Fruit fly (Drosophila melanogaster) whole organism, embryonic: ENCODE data around the gene GCC88.

Experiments
- Asciz ChIP-seq: fragments of 200-800 bp; sonication (Bioruptor generic); optimal IDR thresholded peaks from 2 replicates; lab custom pipeline; 2017; ENCODE audit warnings: missing biosample characterization, mild to moderate bottlenecking, missing genetic modification characterization, missing genetic modification reagents
- B-H1 ChIP-seq: fragments of 200-800 bp; sonication (Bioruptor generic); IDR thresholded peaks from 3 replicates; pipeline ENCODE4 v1.3.6; 2022; ENCODE audit warnings: missing biosample characterization, missing genetic modification characterization
- Blimp-1 ChIP-seq: fragments of 200-800 bp; sonication (Bioruptor generic); optimal IDR thresholded peaks from 3 replicates; lab custom pipeline; 2018; ENCODE audit warnings: missing biosample characterization, missing genetic modification characterization, mild to moderate bottlenecking, moderate library complexity, missing genetic modification reagents
- CG10147 ChIP-seq: fragments of 200-800 bp; sonication (Bioruptor generic); optimal IDR thresholded peaks from 2 replicates; lab custom pipeline; 2019; ENCODE audit warnings: missing biosample characterization, mild to moderate bottlenecking, missing genetic modification characterization, moderate library complexity
- CG10462 ChIP-seq: fragments of 200-800 bp; sonication (Bioruptor generic); optimal IDR thresholded peaks from 2 replicates; lab custom pipeline; 2016; ENCODE audit warnings: missing biosample characterization, missing genetic modification characterization
- CG10543 ChIP-seq: fragments of 200-800 bp; sonication (Bioruptor generic); optimal IDR thresholded peaks from 3 replicates; lab custom pipeline; 2017; ENCODE audit warnings: missing biosample characterization, mild to moderate bottlenecking, missing genetic modification characterization, moderate library complexity
- CG10654 ChIP-seq: fragments of 200-800 bp; sonication (Bioruptor generic); optimal IDR thresholded peaks from 2 replicates; lab custom pipeline; 2016; ENCODE audit warnings: missing biosample characterization, missing genetic modification characterization
- CG10959 ChIP-seq: fragments of 200-800 bp; sonication (Bioruptor generic); IDR thresholded peaks from 2 replicates; pipeline ENCODE4 v1.3.6; 2022; ENCODE audit warnings: missing biosample characterization, missing genetic modification characterization
- CG10979 ChIP-seq: fragments of 200-800 bp; sonication (Bioruptor generic); optimal IDR thresholded peaks from 2 replicates; lab custom pipeline; 2018; ENCODE audit warnings: missing biosample characterization, mild to moderate bottlenecking, missing genetic modification characterization, moderate library complexity
- CG11504 ChIP-seq: fragments of 200-800 bp; sonication (Bioruptor generic); optimal IDR thresholded peaks from 3 replicates; lab custom pipeline; 2019; ENCODE audit warnings: missing biosample characterization, mild to moderate bottlenecking, missing genetic modification characterization, moderate library complexity
- CG11560 ChIP-seq: fragments of 200-800 bp; sonication (Bioruptor generic); IDR thresholded peaks from 3 replicates; pipeline ENCODE4 v1.3.6; 2022; ENCODE audit warnings: missing biosample characterization, missing genetic modification characterization
- CG17568 ChIP-seq: fragments of 200-800 bp; sonication (Bioruptor generic); optimal IDR thresholded peaks from 2 replicates; lab custom pipeline; 2018; ENCODE audit warnings: missing biosample characterization, mild to moderate bottlenecking, missing genetic modification characterization, moderate library complexity
- CG18619 ChIP-seq: fragments of 200-800 bp; sonication (Bioruptor generic); optimal IDR thresholded peaks from 3 replicates; lab custom pipeline; 2017; ENCODE audit warnings: missing biosample characterization, mild to moderate bottlenecking, missing genetic modification characterization
- CG30431 ChIP-seq: fragments of 200-800 bp; sonication (Bioruptor generic); optimal IDR thresholded peaks from 2 replicates; lab custom pipeline; 2017; ENCODE audit warnings: missing biosample characterization, missing genetic modification characterization
- CG3065 ChIP-seq: fragments of 200-800 bp; sonication (Bioruptor generic); optimal IDR thresholded peaks from 2 replicates; lab custom pipeline; 2016; ENCODE audit warnings: missing biosample characterization, missing genetic modification characterization
- CG32772 ChIP-seq: fragments of 200-800 bp; sonication (Bioruptor generic); IDR thresholded peaks from 2 replicates; pipeline ENCODE4 v1.3.6; 2022; ENCODE audit warnings: missing biosample characterization, missing genetic modification characterization
- CG3847 ChIP-seq: fragments of 200-800 bp; sonication (Bioruptor generic); IDR thresholded peaks from 2 replicates; pipeline ENCODE4 v1.3.6; 2022; ENCODE audit warnings: missing biosample characterization, missing genetic modification characterization
- CG4617 ChIP-seq: fragments of 200-800 bp; sonication (Bioruptor generic); optimal IDR thresholded peaks from 3 replicates; lab custom pipeline; 2016; ENCODE audit warnings: missing biosample characterization, missing genetic modification characterization, borderline replicate concordance
- CG6689 ChIP-seq: fragments of 200-800 bp; sonication (Bioruptor generic); IDR thresholded peaks from 2 replicates; pipeline ENCODE4 v1.3.6; 2022; ENCODE audit warnings: missing biosample characterization, missing genetic modification characterization
- CG7271 ChIP-seq: fragments of 200-800 bp; sonication (Bioruptor generic); optimal IDR thresholded peaks from 2 replicates; lab custom pipeline; 2018; ENCODE audit warnings: missing biosample characterization, mild to moderate bottlenecking, missing genetic modification characterization, moderate library complexity
- CG7928 ChIP-seq: fragments of 200-800 bp; sonication (Bioruptor generic); optimal IDR thresholded peaks from 2 replicates; lab custom pipeline; 2017; ENCODE audit warnings: missing biosample characterization, mild to moderate bottlenecking, missing genetic modification characterization
- CG9876 ChIP-seq: fragments of 200-800 bp; sonication (Bioruptor generic); optimal IDR thresholded peaks from 2 replicates; lab custom pipeline; 2016; ENCODE audit warnings: missing biosample characterization, missing genetic modification characterization
- CHES-1-like ChIP-seq: fragments of 200-800 bp; sonication (Bioruptor generic); optimal IDR thresholded peaks from 2 replicates; lab custom pipeline; 2016; ENCODE audit warnings: missing biosample characterization, missing genetic modification characterization
- Dek ChIP-seq: fragments of 200-800 bp; sonication (Bioruptor generic); optimal IDR thresholded peaks from 3 replicates; lab custom pipeline; 2019; ENCODE audit warnings: missing biosample characterization, mild to moderate bottlenecking, missing genetic modification characterization, moderate library complexity
- Dip2 ChIP-seq: fragments of 200-800 bp; sonication (Bioruptor generic); IDR thresholded peaks from 2 replicates; pipeline ENCODE4 v1.3.6; 2022; ENCODE audit warnings: missing biosample characterization, missing genetic modification characterization
- E2f1 ChIP-seq: fragments of 200-800 bp; sonication (Bioruptor generic); IDR thresholded peaks from 2 replicates; pipeline ENCODE4 v1.3.6; 2022; ENCODE audit warnings: missing biosample characterization, missing genetic modification characterization
- H15 ChIP-seq: fragments of 200-800 bp; sonication (Bioruptor generic); IDR thresholded peaks from 3 replicates; pipeline ENCODE4 v1.3.6; 2022; ENCODE audit warnings: missing biosample characterization, missing genetic modification characterization
- Hr39 ChIP-seq: fragments of >200 bp; optimal IDR thresholded peaks from 2 replicates; lab custom pipeline; 2017
- Scr ChIP-seq: fragments of 200-800 bp; sonication (Bioruptor generic); IDR thresholded peaks from 2 replicates; pipeline ENCODE4 v1.3.6; 2022; ENCODE audit warnings: missing biosample characterization, missing genetic modification characterization; ENCODE audit not compliant: partially characterized antibody
- Taf1 ChIP-seq: fragments of 200-800 bp; sonication (Bioruptor generic); IDR thresholded peaks from 2 replicates; pipeline ENCODE4 v1.3.6; 2022; ENCODE audit warnings: missing biosample characterization, missing genetic modification characterization
- Xrp1 ChIP-seq: fragments of 200-800 bp; sonication (Bioruptor generic); IDR thresholded peaks from 2 replicates; pipeline ENCODE4 v1.3.6; 2022; ENCODE audit warnings: missing biosample characterization, missing genetic modification characterization
- ap ChIP-seq: fragments of 200-800 bp; sonication (Bioruptor generic); IDR thresholded peaks from 2 replicates; pipeline ENCODE4 v1.3.6; 2022; ENCODE audit warnings: missing biosample characterization, missing genetic modification characterization
- cato ChIP-seq: fragments of 200-800 bp; sonication (Bioruptor generic); optimal IDR thresholded peaks from 2 replicates; lab custom pipeline; 2016; ENCODE audit warnings: missing biosample characterization, missing genetic modification characterization, borderline replicate concordance
- caup ChIP-seq: fragments of 200-800 bp; sonication (Bioruptor generic); optimal IDR thresholded peaks from 3 replicates; lab custom pipeline; 2017; ENCODE audit warnings: missing biosample characterization, mild to moderate bottlenecking, missing genetic modification characterization, moderate library complexity; ENCODE audit not compliant: severe bottlenecking
- ci ChIP-seq: fragments of 200-800 bp; sonication (Bioruptor generic); IDR thresholded peaks from 3 replicates; pipeline ENCODE4 v1.3.6; 2022; ENCODE audit warnings: missing biosample characterization, missing genetic modification characterization
- cwo ChIP-seq: fragments of 200-800 bp; sonication (Bioruptor generic); optimal IDR thresholded peaks from 3 replicates; lab custom pipeline; 2017; ENCODE audit warnings: missing biosample characterization, missing genetic modification characterization, mild to moderate bottlenecking, moderate library complexity, missing genetic modification reagents
- fu2 ChIP-seq: fragments of 200-800 bp; sonication (Bioruptor generic); optimal IDR thresholded peaks from 2 replicates; lab custom pipeline; 2016; ENCODE audit warnings: missing biosample characterization, missing genetic modification characterization
- gro ChIP-seq: fragments of 200-800 bp; sonication (Bioruptor generic); optimal IDR thresholded peaks from 2 replicates; lab custom pipeline; 2016; ENCODE audit warnings: missing biosample characterization, missing genetic modification characterization
- her ChIP-seq: fragments of 200-800 bp; sonication (Bioruptor generic); optimal IDR thresholded peaks from 2 replicates; lab custom pipeline; 2016; ENCODE audit warnings: missing biosample characterization, missing genetic modification characterization
- lab ChIP-seq: fragments of 200-800 bp; sonication (Bioruptor generic); optimal IDR thresholded peaks from 3 replicates; lab custom pipeline; 2017; ENCODE audit warnings: missing biosample characterization, missing genetic modification characterization, mild to moderate bottlenecking, moderate library complexity, missing genetic modification reagents
- lbe ChIP-seq: fragments of 200-800 bp; sonication (Bioruptor generic); optimal IDR thresholded peaks from 2 replicates; lab custom pipeline; 2016; ENCODE audit warnings: missing biosample characterization, mild to moderate bottlenecking, missing genetic modification characterization
- lilli ChIP-seq: fragments of 200-800 bp; sonication (Bioruptor generic); optimal IDR thresholded peaks from 3 replicates; lab custom pipeline; 2016; ENCODE audit warnings: missing biosample characterization, missing genetic modification characterization
- lola ChIP-seq, 3 experiments: fragments of >200 bp in 2 of 3; fragments of 200-800 bp in 1 of 3; sonication (Bioruptor generic) in 1 of 3; optimal IDR thresholded peaks; 2 replicates each; lab custom pipeline; 2017 to 2019; ENCODE audit warnings: missing biosample characterization in 3 of 3, missing genetic modification characterization in 3 of 3, mild to moderate bottlenecking in 1 of 3, moderate library complexity in 1 of 3
- pb ChIP-seq: fragments of 200-800 bp; sonication (Bioruptor generic); optimal IDR thresholded peaks from 3 replicates; lab custom pipeline; 2016; ENCODE audit warnings: missing biosample characterization, missing genetic modification characterization
- pho ChIP-seq: fragments of 200-800 bp; sonication (Bioruptor generic); optimal IDR thresholded peaks from 2 replicates; lab custom pipeline; 2016; ENCODE audit warnings: missing biosample characterization, missing genetic modification characterization
- phol ChIP-seq: fragments of 200-800 bp; sonication (Bioruptor generic); optimal IDR thresholded peaks from 3 replicates; lab custom pipeline; 2018; ENCODE audit warnings: missing biosample characterization, mild to moderate bottlenecking, missing genetic modification characterization, moderate library complexity
- tap ChIP-seq: fragments of 200-800 bp; optimal IDR thresholded peaks from 3 replicates; lab custom pipeline; 2019; ENCODE audit warnings: missing biosample characterization, mild to moderate bottlenecking, missing genetic modification characterization, moderate library complexity
- trem ChIP-seq: fragments of 200-800 bp; optimal IDR thresholded peaks from 3 replicates; lab custom pipeline; 2019; ENCODE audit warnings: missing biosample characterization, mild to moderate bottlenecking, missing genetic modification characterization, moderate library complexity
- wor ChIP-seq: fragments of 200-800 bp; sonication (Bioruptor generic); IDR thresholded peaks from 2 replicates; pipeline ENCODE4 v1.3.6; 2022; ENCODE audit warnings: missing biosample characterization, missing genetic modification characterization
- yki ChIP-seq: fragments of >200 bp; optimal IDR thresholded peaks from 3 replicates; lab custom pipeline; 2018
- zfh2 ChIP-seq: fragments of 200-800 bp; sonication (Bioruptor generic); optimal IDR thresholded peaks from 2 replicates; lab custom pipeline; 2016; ENCODE audit warnings: missing biosample characterization, missing genetic modification characterization

GCC88 gene

DNA sequence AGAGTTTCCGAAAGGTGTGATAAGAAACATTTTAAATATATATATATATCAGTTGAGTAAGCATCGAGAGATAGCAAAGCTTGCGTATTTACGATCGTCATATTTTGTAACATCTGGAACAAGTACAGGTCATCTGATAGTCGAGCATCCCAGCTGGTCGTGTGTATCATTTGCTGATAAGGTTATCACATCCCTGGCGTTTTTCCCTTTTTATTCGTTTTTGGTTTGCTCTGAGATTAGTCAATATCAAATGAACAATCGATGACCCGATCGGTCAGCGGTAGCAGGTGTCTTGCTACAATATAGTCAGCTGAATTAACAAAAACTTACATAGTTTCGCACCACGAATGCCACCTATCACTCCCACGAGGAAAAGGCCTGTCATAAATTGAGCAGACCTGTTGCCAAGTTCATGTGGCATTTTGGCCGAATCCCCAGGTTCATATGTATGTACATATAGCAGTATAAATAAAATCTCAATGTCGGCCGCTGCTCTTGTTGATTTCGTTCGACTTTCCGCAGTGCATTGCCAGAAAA, 29.4 kb downstream of the GCC88 start (continued):
- TF ChIP-seq fu2 (GFP tag; lab: Kevin White, UChicago) (no peak), wor (GFP tag; lab: Robert Waterston, UW) (peak; percentile 21; the same call in 1 of the 2 replicates), her (no peak), CG10462 (GFP tag; lab: Kevin White, UChicago) (no peak), Taf1 (GFP tag; lab: Robert Waterston, UW) (no peak), CG11504 (tag; lab: Kevin White, UChicago) (peak; percentile 76), CG17568 (GFP tag; lab: Kevin White, UChicago) (peak; percentile 55), CG11560 (tag; lab: Robert Waterston, UW) (no peak), phol (peak; percentile 53), Blimp-1 (peak; percentile 39), Hr39 (no peak), Dip2 (GFP tag; lab: Robert Waterston, UW) (no peak), cato (GFP tag; lab: Kevin White, UChicago) (no peak), pho (GFP tag; lab: Kevin White, UChicago) (no peak), gro (GFP tag; lab: Kevin White, UChicago) (no peak), CG9876 (no peak), CG10979 (tag; lab: Kevin White, UChicago) (peak; percentile 18), CG3065 (no peak), Xrp1 (GFP tag; lab: Robert Waterston, UW) (no peak), caup (GFP tag; lab: Kevin White, UChicago) (peak; percentile 43), Dek (tag; lab: Kevin White, UChicago) (peak; percentile 75), Scr (GFP tag; lab: Robert Waterston, UW) (no peak), trem (tag; lab: Kevin White, UChicago) (no peak), CG32772 (GFP tag; lab: Robert Waterston, UW) (0 out of 2 replicates have a peak, but pooled peaks have one; percentile 32), CG10959 (GFP tag; lab: Robert Waterston, UW) (no peak), lab (GFP tag; lab: Kevin White, UChicago) (peak; percentile 81), lbe (peak; percentile 81), yki (lab: Kevin White, UChicago) (no peak), E2f1 (GFP tag; lab: Robert Waterston, UW) (peak; percentile 56), CG7928 (no peak), lilli (GFP tag; lab: Kevin White, UChicago) (peak; percentile 51), CG10147 (peak; percentile 31), CG6689 (GFP tag; lab: Robert Waterston, UW) (peak; percentile 56), CG10543 (no peak), ci (GFP tag; lab: Robert Waterston, UW) (no peak), CHES-1-like (GFP tag; lab: Kevin White, UChicago) (no peak), zfh2 (peak; percentile 28), CG10654 (GFP tag; lab: Kevin White, UChicago) (peak; percentile 46), lola (GFP tag; optimal IDR thresholded peaks at IDR 0.05; lab: Kevin White, UChicago) (no peak), CG18619 (peak; percentile 56), CG30431 (no peak), cwo (GFP tag; lab: Kevin White, UChicago) (peak; percentile 75), ap (no peak), B-H1 (no peak), H15 (GFP tag; lab: Robert Waterston, UW) (peak; percentile 55; the same call in 2 of the 3 replicates), Asciz (peak; percentile 32), CG7271 (tag; lab: Kevin White, UChicago) (no peak), pb (GFP tag; lab: Kevin White, UChicago) (no peak), CG4617 (GFP tag; lab: Kevin White, UChicago) (no peak), CG3847 (GFP tag; lab: Robert Waterston, UW) (peak; percentile 40), tap (tag; lab: Kevin White, UChicago) (peak; percentile 47)
